Fruit fly (Drosophila melanogaster): Measurements from ENCODE around the gene Polr2H.

Gene Polr2H

DNA sequence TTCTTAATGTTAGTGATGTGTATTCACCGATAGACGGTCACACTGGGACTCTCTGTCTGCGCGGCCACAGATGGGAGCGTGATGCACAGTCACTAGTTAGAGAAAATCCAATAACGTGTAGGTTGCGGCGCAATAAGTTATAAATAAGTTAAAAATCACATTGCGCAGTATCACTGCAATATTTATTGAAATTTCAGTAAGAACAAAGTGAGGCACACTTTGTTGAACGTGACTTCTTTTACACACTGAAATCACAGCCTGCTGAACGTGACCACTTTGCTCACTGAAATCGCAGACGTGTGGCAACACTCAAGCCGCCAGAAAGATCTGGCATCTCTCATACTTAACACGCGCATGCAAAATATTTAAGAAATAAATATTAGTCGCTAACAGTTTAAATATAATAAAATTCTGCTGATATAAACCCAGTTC, at the start of gene Polr2H, which contains the start of gene CG11247 (continued):
- TF ChIP-seq sima (GFP tag; optimal IDR thresholded peaks at IDR 0.05) (peak; percentile 61), stc (GFP tag; IDR thresholded peaks at IDR 0.05) (peak; percentile 80), wek (GFP tag; optimal IDR thresholded peaks at IDR 0.05) (peak; percentile 49), Hey (tag; optimal IDR thresholded peaks at IDR 0.05) (peak; percentile 34), CG13424 (tag; optimal IDR thresholded peaks at IDR 0.05) (peak; percentile 89), br (optimal IDR thresholded peaks at IDR 0.05) (no peak), scrt (GFP tag; optimal IDR thresholded peaks at IDR 0.05) (peak; percentile 48), klu (GFP tag; IDR thresholded peaks at IDR 0.05) (peak; percentile 91), CG9797 (GFP tag; optimal IDR thresholded peaks at IDR 0.05) (peak; percentile 90), Dll (GFP tag; IDR thresholded peaks at IDR 0.05; ENCODE audit: partially characterized antibody) (peak; percentile 87), CG4424 (GFP tag; optimal IDR thresholded peaks at IDR 0.05) (peak; percentile 92), lov (optimal IDR thresholded peaks at IDR 0.05) (no peak), lov (GFP tag; IDR thresholded peaks at IDR 0.05) (peak; percentile 81; the same call in 2 of the 3 replicates), CG6272 (GFP tag; IDR thresholded peaks at IDR 0.05) (peak; percentile 95), ato (GFP tag; IDR thresholded peaks at IDR 0.05; ENCODE audit: partially characterized antibody) (0 out of 2 replicates have a peak, but pooled peaks have one; percentile 48), fd3F (GFP tag; optimal IDR thresholded peaks at IDR 0.05) (peak; percentile 79), Hr3 (GFP tag; optimal IDR thresholded peaks at IDR 0.05) (peak; percentile 94), CG4282 (GFP tag; optimal IDR thresholded peaks at IDR 0.05) (peak; percentile 85), Side (GFP tag; optimal IDR thresholded peaks at IDR 0.05) (peak; percentile 93), CG4404 (GFP tag; IDR thresholded peaks at IDR 0.05) (peak; percentile 95), CG1602 (GFP tag; optimal IDR thresholded peaks at IDR 0.05) (peak; percentile 93), sc (optimal IDR thresholded peaks at IDR 0.05) (no peak), sc (GFP tag; optimal IDR thresholded peaks at IDR 0.05) (peak; percentile 53), CG8089 (GFP tag; optimal IDR thresholded peaks at IDR 0.05) (peak; percentile 89), Abd-B (GFP tag; optimal IDR thresholded peaks at IDR 0.05) (peak; percentile 97), jigr1 (GFP tag; IDR thresholded peaks at IDR 0.05) (peak; percentile 87), pho (GFP tag; optimal IDR thresholded peaks at IDR 0.05) (peak; percentile 96), CG34376 (GFP tag; optimal IDR thresholded peaks at IDR 0.05) (peak; percentile 27), CG30431 (GFP tag; optimal IDR thresholded peaks at IDR 0.05) (peak; percentile 90), gsb-n (tag; optimal IDR thresholded peaks at IDR 0.05) (peak; percentile 72), ham (GFP tag; IDR thresholded peaks at IDR 0.05) (peak; percentile 64; the same call in 1 of the 2 replicates), Doc3 (GFP tag; IDR thresholded peaks at IDR 0.05; ENCODE audit: partially characterized antibody) (peak; percentile 71), Ravus (GFP tag; IDR thresholded peaks at IDR 0.05) (peak; percentile 72), Nf-YC (tag; optimal IDR thresholded peaks at IDR 0.05) (peak; percentile 70), CG1792 (GFP tag; optimal IDR thresholded peaks at IDR 0.05) (peak; percentile 89), bowl (GFP tag; IDR thresholded peaks at IDR 0.05) (peak; percentile 69; the same call in 1 of the 2 replicates), CG3163 (GFP tag; optimal IDR thresholded peaks at IDR 0.05) (peak; percentile 80), Chrac-16 (GFP tag; optimal IDR thresholded peaks at IDR 0.05) (peak; percentile 95), Hr51 (GFP tag; optimal IDR thresholded peaks at IDR 0.05) (peak; percentile 83 to 88), Dip2 (GFP tag; IDR thresholded peaks at IDR 0.05) (peak; percentile 41; the same call in 1 of the 2 replicates), Nf-YB (GFP tag; optimal IDR thresholded peaks at IDR 0.05) (peak; percentile 52), ttk (GFP tag; IDR thresholded peaks at IDR 0.05) (peak; percentile 93), esg (GFP tag; conservative IDR thresholded peaks at IDR 0.05) (peak; percentile 93), gcm2 (GFP tag; optimal IDR thresholded peaks at IDR 0.05) (peak; percentile 68), CG16815 (GFP tag; optimal IDR thresholded peaks at IDR 0.05) (peak; percentile 90), slbo (GFP tag; IDR thresholded peaks at IDR 0.05) (peak; percentile 97), pros (GFP tag; optimal IDR thresholded peaks at IDR 0.05) (no peak), CG2875 (GFP tag; optimal IDR thresholded peaks at IDR 0.05) (peak; percentile 41), maf-S (GFP tag; optimal IDR thresholded peaks at IDR 0.05) (peak; percentile 93), fd102C (GFP tag; optimal IDR thresholded peaks at IDR 0.05) (no peak), CG14050 (GFP tag; IDR thresholded peaks at IDR 0.05) (peak; percentile 82), Sin3A (optimal IDR thresholded peaks at IDR 0.05) (peak; percentile 100)

All from whole organism, embryonic.